Worm (Caenorhabditis elegans): ENCODE measurements around the gene R09A1.3.

- no peak for TF ChIP-seq ets-7 (tag; optimal IDR thresholded peaks at IDR 0.05)
- no peak for TF ChIP-seq ama-1 (optimal IDR thresholded peaks at IDR 0.05)
- TF ChIP-seq hnd-1 (tag; optimal IDR thresholded peaks at IDR 0.05) = no peak
- no peak for TF ChIP-seq tra-4 (tag; optimal IDR thresholded peaks at IDR 0.05)
- no peak for TF ChIP-seq flt-1 (GFP tag; IDR thresholded peaks at IDR 0.05)
These were observed 37.6 kb upstream of the R09A1.3 start, which contains the start of gene str-67 for ce11 chrV:1064491-1064890.
